Worm (Caenorhabditis elegans) whole organism, L4 larva: ENCODE results near the gene col-175.
A peak's percentile ranks its signal among the peaks of the same experiment; 100 is the strongest.

Experiments used
- Y48G9A.11 ChIP-seq: fragments of 200-800 bp; sonication (Bioruptor generic); IDR thresholded peaks from 2 replicates; pipeline ENCODE4 v1.3.6; 2022; ENCODE audit warnings: missing genetic modification reagents, missing genetic modification characterization, missing compliant biosample characterization
- Y75B8A.6 ChIP-seq: fragments of 200-800 bp; sonication (Bioruptor generic); IDR thresholded peaks from 2 replicates; pipeline ENCODE4 v1.3.6; 2022; ENCODE audit warnings: missing genetic modification reagents, missing genetic modification characterization, missing compliant biosample characterization
- aha-1 ChIP-seq: fragments of 150-350 bp; peaks from one replicate; lab custom pipeline; 2014; ENCODE audit warnings: missing biosample characterization, missing genetic modification characterization
- aly-2 ChIP-seq: sonication (generic microtip); optimal IDR thresholded peaks from 2 replicates; lab custom pipeline; 2018; ENCODE audit warnings: missing biosample characterization, missing genetic modification characterization
- attf-4 ChIP-seq: sonication (generic microtip); optimal IDR thresholded peaks from 3 replicates; lab custom pipeline; 2017; ENCODE audit warnings: missing biosample characterization, missing genetic modification characterization
- ceh-32 ChIP-seq: sonication (generic microtip); optimal IDR thresholded peaks from 2 replicates; lab custom pipeline; 2016; ENCODE audit warnings: mild to moderate bottlenecking, missing genetic modification characterization, missing compliant biosample characterization; ENCODE audit not compliant: poor library complexity
- ceh-82 ChIP-seq: sonication (generic microtip); optimal IDR thresholded peaks from 2 replicates; lab custom pipeline; 2017; ENCODE audit warnings: missing biosample characterization, missing genetic modification characterization
- ctbp-1 ChIP-seq: fragments of 200-800 bp; sonication (Bioruptor generic); IDR thresholded peaks from 2 replicates; pipeline ENCODE4 v1.3.6; 2022; ENCODE audit warnings: missing genetic modification reagents, missing genetic modification characterization, missing compliant biosample characterization
- daf-19 ChIP-seq: fragments of 200-800 bp; sonication (Bioruptor generic); conservative IDR thresholded peaks from 2 replicates; pipeline ENCODE4 v1.3.6; 2022; ENCODE audit warnings: missing genetic modification characterization, missing compliant biosample characterization
- dmd-8 ChIP-seq: fragments of 200-800 bp; sonication (Bioruptor generic); IDR thresholded peaks from 2 replicates; pipeline ENCODE4 v1.3.6; 2022; ENCODE audit warnings: missing genetic modification characterization, missing compliant biosample characterization
- duxl-1 ChIP-seq: sonication (generic microtip); optimal IDR thresholded peaks from 2 replicates; lab custom pipeline; 2016; ENCODE audit warnings: mild to moderate bottlenecking, missing genetic modification characterization, moderate library complexity, missing compliant biosample characterization; ENCODE audit not compliant: poor library complexity
- egl-43 ChIP-seq: fragments of 200-800 bp; sonication (Bioruptor generic); IDR thresholded peaks from 2 replicates; pipeline ENCODE4 v1.3.6; 2022; ENCODE audit warnings: missing genetic modification reagents, missing genetic modification characterization, missing compliant biosample characterization
- gei-8 ChIP-seq: fragments of 200-800 bp; sonication (Bioruptor generic); optimal IDR thresholded peaks from 2 replicates; lab custom pipeline; 2018; ENCODE audit warnings: mild to moderate bottlenecking, missing genetic modification characterization, missing compliant biosample characterization
- hlh-11 ChIP-seq: fragments of 200-800 bp; sonication (Bioruptor generic); optimal IDR thresholded peaks from 2 replicates; lab custom pipeline; 2018; ENCODE audit warnings: mild to moderate bottlenecking, missing genetic modification characterization, missing compliant biosample characterization
- hlh-30 ChIP-seq: sonication (generic microtip); optimal IDR thresholded peaks from 2 replicates; lab custom pipeline; 2017; ENCODE audit warnings: antibody characterized with exemption, mild to moderate bottlenecking, missing genetic modification characterization, missing compliant biosample characterization; ENCODE audit not compliant: insufficient read depth
- hmg-1.1 ChIP-seq: fragments of 200-800 bp; sonication (Bioruptor generic); IDR thresholded peaks from 2 replicates; pipeline ENCODE4 v1.3.6; 2022; ENCODE audit warnings: missing genetic modification reagents, missing genetic modification characterization, missing compliant biosample characterization
- lin-15B ChIP-seq: fragments of 150-350 bp; sonication (generic microtip); optimal IDR thresholded peaks from 3 replicates; lab custom pipeline; 2014; ENCODE audit warnings: missing biosample characterization, missing genetic modification characterization
- lin-39 ChIP-seq: fragments of 150-350 bp; optimal IDR thresholded peaks from 2 replicates; lab custom pipeline; 2014; ENCODE audit warnings: missing biosample characterization, missing genetic modification reagents, missing genetic modification characterization
- lsy-2 ChIP-seq, 2 experiments: fragments of 150-350 bp in 1 of 2; sonication (generic microtip) in 1 of 2; optimal IDR thresholded peaks; 2 replicates each; lab custom pipeline; 2014 to 2017; ENCODE audit warnings: missing biosample characterization in 2 of 2, missing genetic modification characterization in 2 of 2
- madf-5 ChIP-seq, 2 experiments: fragments of 200-800 bp; sonication (Bioruptor generic); IDR thresholded peaks; 2 replicates each; pipeline ENCODE4 v1.3.6; 2022; ENCODE audit warnings: missing compliant biosample characterization in 2 of 2, missing genetic modification characterization in 2 of 2
- madf-9 ChIP-seq: fragments of 200-800 bp; sonication (Bioruptor generic); conservative IDR thresholded peaks from 2 replicates; pipeline ENCODE4 v1.3.6; 2022; ENCODE audit warnings: missing genetic modification reagents, missing genetic modification characterization, missing compliant biosample characterization
- mes-2 ChIP-seq: sonication (generic microtip); optimal IDR thresholded peaks from 2 replicates; lab custom pipeline; 2016; ENCODE audit warnings: missing genotype, mild to moderate bottlenecking, missing genetic modification characterization, missing compliant biosample characterization; ENCODE audit not compliant: poor library complexity, severe bottlenecking
- mxl-3 ChIP-seq: fragments of 200-800 bp; sonication (Bioruptor generic); optimal IDR thresholded peaks from 2 replicates; lab custom pipeline; 2018; ENCODE audit warnings: mild to moderate bottlenecking, missing genetic modification characterization, missing compliant biosample characterization
- nhr-10 ChIP-seq: fragments of 150-350 bp; optimal IDR thresholded peaks from 2 replicates; lab custom pipeline; 2014; ENCODE audit warnings: missing biosample characterization, missing genetic modification characterization
- nhr-11 ChIP-seq: fragments of 150-350 bp; optimal IDR thresholded peaks from 2 replicates; lab custom pipeline; 2014; ENCODE audit warnings: missing biosample characterization, missing genetic modification characterization
- nhr-111 ChIP-seq: fragments of 200-800 bp; sonication (Bioruptor generic); optimal IDR thresholded peaks from 2 replicates; lab custom pipeline; 2018; ENCODE audit warnings: mild to moderate bottlenecking, missing genetic modification characterization, missing compliant biosample characterization
- nhr-237 ChIP-seq: sonication (generic microtip); optimal IDR thresholded peaks from 2 replicates; lab custom pipeline; 2017; ENCODE audit warnings: missing biosample characterization, missing genetic modification characterization
- nhr-25 ChIP-seq: sonication (generic microtip); optimal IDR thresholded peaks from 2 replicates; lab custom pipeline; 2017; ENCODE audit warnings: missing genetic modification characterization, mild to moderate bottlenecking, missing compliant biosample characterization, antibody characterized with exemption, moderate library complexity, borderline replicate concordance; ENCODE audit not compliant: insufficient read depth
- nhr-28 ChIP-seq: fragments of 150-350 bp; optimal IDR thresholded peaks from 2 replicates; lab custom pipeline; 2014; ENCODE audit warnings: missing biosample characterization, missing genetic modification characterization
- nhr-48 ChIP-seq: sonication (generic microtip); optimal IDR thresholded peaks from 2 replicates; lab custom pipeline; 2016; ENCODE audit warnings: mild to moderate bottlenecking, missing genetic modification characterization, missing compliant biosample characterization
- nhr-6 ChIP-seq: fragments of 150-350 bp; optimal IDR thresholded peaks from 2 replicates; lab custom pipeline; 2014; ENCODE audit warnings: missing biosample characterization, missing genetic modification characterization
- pha-4 ChIP-seq, 2 experiments: fragments of 150-350 bp in 1 of 2; fragments of 200-800 bp in 1 of 2; sonication (Bioruptor generic) in 1 of 2; IDR thresholded peaks in 1 of 2; optimal IDR thresholded peaks in 1 of 2; 2 replicates each; pipeline versions ENCODE4 v1.3.6 to Lab custom; 2014 to 2022; ENCODE audit warnings: missing genetic modification characterization in 2 of 2, missing genetic modification reagents in 2 of 2, missing biosample characterization in 1 of 2, missing compliant biosample characterization in 1 of 2
- spr-3 ChIP-seq: fragments of 200-800 bp; sonication (Bioruptor generic); optimal IDR thresholded peaks from 2 replicates; lab custom pipeline; 2018; ENCODE audit warnings: mild to moderate bottlenecking, missing genetic modification characterization, missing compliant biosample characterization
- tra-1 ChIP-seq: fragments of 200-800 bp; sonication (Bioruptor generic); IDR thresholded peaks from 2 replicates; pipeline ENCODE4 v1.3.6; 2022; ENCODE audit warnings: missing genetic modification reagents, missing genetic modification characterization, missing compliant biosample characterization
- unc-62 ChIP-seq, 3 experiments: fragments of 150-350 bp in 1 of 3; sonication (generic microtip); optimal IDR thresholded peaks in 2 of 3; peaks in 1 of 3; 1 replicate in 1 of 3; 2 replicates in 2 of 3; lab custom pipeline; 2014 to 2017; ENCODE audit warnings: missing biosample characterization in 3 of 3, missing genetic modification characterization in 3 of 3, missing genetic modification reagents in 3 of 3, missing genotype in 1 of 3
- ztf-11 ChIP-seq: fragments of 150-350 bp; optimal IDR thresholded peaks from 2 replicates; lab custom pipeline; 2014; ENCODE audit warnings: missing biosample characterization, missing genetic modification characterization
- ztf-7 ChIP-seq: fragments of 150-350 bp; optimal IDR thresholded peaks from 2 replicates; lab custom pipeline; 2014; ENCODE audit warnings: missing biosample characterization, missing genetic modification characterization

The col-175 gene

ce11 chrX:9251488-9251887 lies 17.1 kb upstream of the col-175 start, which contains the start of gene pes-8:
Gene pes-8, plus strand, starts transcription at chrX:9251788.
- TF ChIP-seq aha-1 (tag; lab: Kevin White, UChicago), result peak; percentile 75
- TF ChIP-seq spr-3, result no peak
- no peak for TF ChIP-seq nhr-10 (tag; lab: Kevin White, UChicago)
- TF ChIP-seq Y48G9A.11 (GFP tag; lab: Robert Waterston, UW), result no peak
- TF ChIP-seq ztf-11 (tag; lab: Kevin White, UChicago), result no peak

- TF ChIP-seq unc-62 (GFP tag; optimal IDR thresholded peaks at IDR 0.05 in 1 of 2; lab: Kevin White, UChicago), result peak in 1 of 2 experiments; percentile 94
- TF ChIP-seq unc-62 (tag; optimal IDR thresholded peaks at IDR 0.05; lab: Kevin White, UChicago), result no peak
- no peak for TF ChIP-seq hmg-1.1 (GFP tag; lab: Robert Waterston, UW)
- peak; percentile 11 for TF ChIP-seq mxl-3 (GFP tag; lab: Kevin White, UChicago)
- peak; percentile 28 for TF ChIP-seq hlh-11 (tag; lab: Kevin White, UChicago)
- TF ChIP-seq, all 104 proteins: peak for 3
Observed at ce11 chrX:9248083-9248805, 13.8 kb upstream of the col-175 start.

ce11 chrX:9246625-9247024 lies 12.2 kb upstream of the col-175 start:
- no peak for TF ChIP-seq aly-2 (tag; lab: Kevin White, UChicago)
- no peak for TF ChIP-seq lsy-2 (tag; optimal IDR thresholded peaks at IDR 0.05; lab: Kevin White, UChicago)
- TF ChIP-seq unc-62 (GFP tag; optimal IDR thresholded peaks at IDR 0.05 in 1 of 2; lab: Kevin White, UChicago), result peak in 1 of 2 experiments; percentile 73
- TF ChIP-seq unc-62 (tag; optimal IDR thresholded peaks at IDR 0.05; lab: Kevin White, UChicago), result no peak
- TF ChIP-seq nhr-25, result peak; percentile 76
- peak; percentile 53 for TF ChIP-seq nhr-28 (tag; lab: Kevin White, UChicago)
- no peak for TF ChIP-seq hlh-30 (tag; lab: Kevin White, UChicago)
- no peak for TF ChIP-seq lin-15B (tag; lab: Kevin White, UChicago)

- TF ChIP-seq madf-9 (GFP tag; lab: Robert Waterston, UW) (no peak), ctbp-1 (GFP tag; lab: Robert Waterston, UW) (no peak), ceh-82 (tag; lab: Kevin White, UChicago) (no peak), tra-1 (GFP tag; lab: Robert Waterston, UW) (no peak), madf-5 (GFP tag; IDR thresholded peaks at IDR 0.05; lab: Robert Waterston, UW) (no peak), nhr-237 (tag; lab: Kevin White, UChicago) (no peak), ceh-32 (tag; lab: Kevin White, UChicago) (no peak), nhr-6 (no peak), gei-8 (GFP tag; lab: Kevin White, UChicago) (no peak), lsy-2 (tag; optimal IDR thresholded peaks at IDR 0.05; lab: Kevin White, UChicago) (no peak), ztf-11 (tag; lab: Kevin White, UChicago) (no peak), duxl-1 (tag; lab: Kevin White, UChicago) (no peak), attf-4 (tag; lab: Kevin White, UChicago) (no peak), mxl-3 (GFP tag; lab: Kevin White, UChicago) (no peak), nhr-28 (tag; lab: Kevin White, UChicago) (no peak)
Observed at ce11 chrX:9243257-9243656, 8.8 kb upstream of the col-175 start, which contains the start of gene gpa-12. Gene gpa-12, plus strand, starts transcription at chrX:9243557.

ce11 chrX:9242123-9242522 lies 7.7 kb upstream of the col-175 start, which contains the start of gene lgc-4:
Gene lgc-4, minus strand, starts transcription at chrX:9242223.
- TF ChIP-seq aly-2 (tag; lab: Kevin White, UChicago) (no peak), unc-62 (GFP tag; optimal IDR thresholded peaks at IDR 0.05 in 1 of 2; lab: Kevin White, UChicago) (peak in 1 of 2 experiments; percentile 89), unc-62 (tag; optimal IDR thresholded peaks at IDR 0.05; lab: Kevin White, UChicago) (no peak), dmd-8 (no peak)

ce11 chrX:9238692-9239091 lies 4.3 kb upstream of the col-175 start:
- TF ChIP-seq lin-39 (no peak), mes-2 (tag; lab: Kevin White, UChicago) (peak; percentile 62), mxl-3 (GFP tag; lab: Kevin White, UChicago) (no peak), hmg-1.1 (GFP tag; lab: Robert Waterston, UW) (0 out of 2 replicates have a peak, but pooled peaks have one; percentile 15), pha-4 (GFP tag; IDR thresholded peaks at IDR 0.05; lab: Robert Waterston, UW) (peak; percentile 78; the same call in 1 of the 2 replicates), pha-4 (tag; optimal IDR thresholded peaks at IDR 0.05; lab: Kevin White, UChicago) (no peak), ztf-7 (no peak), nhr-11 (no peak), daf-19 (GFP tag; lab: Robert Waterston, UW) (peak; percentile 60; the same call in 1 of the 2 replicates), nhr-48 (tag; lab: Kevin White, UChicago) (peak; percentile 19), Y75B8A.6 (GFP tag; lab: Robert Waterston, UW) (no peak), nhr-111 (GFP tag; lab: Kevin White, UChicago) (peak; percentile 64), egl-43 (GFP tag; lab: Robert Waterston, UW) (peak; percentile 91)
